Worm (Caenorhabditis elegans): ENCODE results near the gene T19C3.4.

- no peak for TF ChIP-seq nhr-23 (tag; optimal IDR thresholded peaks at IDR 0.05)
- no peak for TF ChIP-seq jun-1 (tag; optimal IDR thresholded peaks at IDR 0.05)
- TF ChIP-seq elt-3 (tag; optimal IDR thresholded peaks at IDR 0.05), result no peak
- TF ChIP-seq ama-1 (optimal IDR thresholded peaks at IDR 0.05), result no peak
- no peak for TF ChIP-seq nhr-28 (tag; optimal IDR thresholded peaks at IDR 0.05)
- no peak for TF ChIP-seq ceh-9 (tag; optimal IDR thresholded peaks at IDR 0.05)
- TF ChIP-seq tbx-2 (tag; optimal IDR thresholded peaks at IDR 0.05), result no peak
- no peak for TF ChIP-seq snpc-4 (tag; optimal IDR thresholded peaks at IDR 0.05)
- TF ChIP-seq ZK546.5 (tag; optimal IDR thresholded peaks at IDR 0.05), result no peak
- no peak for TF ChIP-seq ztf-11 (tag; optimal IDR thresholded peaks at IDR 0.05)
- TF ChIP-seq ceh-82 (tag; optimal IDR thresholded peaks at IDR 0.05), result no peak
Measured at ce11 chrIII:595449-595848, 24.6 kb downstream of the T19C3.4 start.
